Fruit fly (Drosophila melanogaster) whole organism, larva: ENCODE measurements around the gene CG42828.

Experiments used
- noc ChIP-seq: fragments of 200-800 bp; sonication (Bioruptor generic); optimal IDR thresholded peaks from 3 replicates; lab custom pipeline; 2019; ENCODE audit warnings: missing biosample characterization, mild to moderate bottlenecking, missing genetic modification characterization, moderate library complexity

Gene CG42828

dm6 chr3R:23367540-23367939, 6.0 kb upstream of the CG42828 start:
- no peak for TF ChIP-seq noc (tag; lab: Kevin White, UChicago)

dm6 chr3R:23368235-23368634, 5.3 kb upstream of the CG42828 start:
- no peak for TF ChIP-seq noc (tag; lab: Kevin White, UChicago)

dm6 chr3R:23372624-23373023, 879 bp upstream of the CG42828 start, which contains the start of gene CG42827:
CG42827 (plus strand) TSS chr3R:23372924.
- no peak for TF ChIP-seq noc (tag; lab: Kevin White, UChicago)

- TF ChIP-seq noc (tag; lab: Kevin White, UChicago), result peak; percentile 48
These were observed 787 bp downstream of the CG42828 start for dm6 chr3R:23374290-23374689.

dm6 chr3R:23377288-23377687, 3.8 kb downstream of the CG42828 start:
- TF ChIP-seq noc (tag; lab: Kevin White, UChicago), result no peak

dm6 chr3R:23383723-23384122, 10.2 kb downstream of the CG42828 start:
- TF ChIP-seq noc (tag; lab: Kevin White, UChicago), result no peak

- no peak for TF ChIP-seq noc (tag; lab: Kevin White, UChicago)
These were observed 11.2 kb downstream of the CG42828 start, which contains the start of gene CG4393 for dm6 chr3R:23384591-23385260. CG4393 (minus strand) TSS chr3R:23384777.

- no peak for TF ChIP-seq noc (tag; lab: Kevin White, UChicago)
These were observed 12.5 kb downstream of the CG42828 start for dm6 chr3R:23386021-23386457.

dm6 chr3R:23386907-23387306, 13.4 kb downstream of the CG42828 start:
- TF ChIP-seq noc (tag; lab: Kevin White, UChicago), result no peak

- TF ChIP-seq noc (tag; lab: Kevin White, UChicago), result no peak
These were observed 15.3 kb downstream of the CG42828 start, which contains the start of gene CG31515 for dm6 chr3R:23388798-23389197. CG31515 (minus strand) TSS chr3R:23388898.

dm6 chr3R:23390769-23391309, 17.3 kb downstream of the CG42828 start:
- TF ChIP-seq noc (tag; lab: Kevin White, UChicago), result no peak

dm6 chr3R:23392235-23392634, 18.7 kb downstream of the CG42828 start:
- TF ChIP-seq noc (tag; lab: Kevin White, UChicago), result no peak

- TF ChIP-seq noc (tag; lab: Kevin White, UChicago), result no peak
These were observed 20.0 kb downstream of the CG42828 start for dm6 chr3R:23393507-23393906.

dm6 chr3R:23395720-23396119, 22.2 kb downstream of the CG42828 start:
- no peak for TF ChIP-seq noc (tag; lab: Kevin White, UChicago)

- no peak for TF ChIP-seq noc (tag; lab: Kevin White, UChicago)
These were observed 23.2 kb downstream of the CG42828 start for dm6 chr3R:23396548-23397294.

dm6 chr3R:23398979-23399378, 25.5 kb downstream of the CG42828 start:
- no peak for TF ChIP-seq noc (tag; lab: Kevin White, UChicago)
